Worm (Caenorhabditis elegans) whole organism, L4/young adult: ENCODE results near the gene rbm-22.
A peak's percentile ranks its signal among the peaks of the same experiment; 100 is the strongest.

Experiments used
- W03F9.2 ChIP-seq: fragments of 150-350 bp; optimal IDR thresholded peaks from 2 replicates; lab custom pipeline; 2014; ENCODE audit warnings: missing biosample characterization, missing genetic modification characterization
- dao-5 ChIP-seq: sonication (generic microtip); optimal IDR thresholded peaks from 2 replicates; lab custom pipeline; 2016; ENCODE audit warnings: missing genotype, missing genetic modification characterization, moderate library complexity, missing compliant biosample characterization
- him-1 ChIP-seq: sonication (generic microtip); optimal IDR thresholded peaks from 2 replicates; lab custom pipeline; 2016; ENCODE audit warnings: missing genotype, missing genetic modification reagents, missing genetic modification characterization, missing compliant biosample characterization

The rbm-22 gene

DNA sequence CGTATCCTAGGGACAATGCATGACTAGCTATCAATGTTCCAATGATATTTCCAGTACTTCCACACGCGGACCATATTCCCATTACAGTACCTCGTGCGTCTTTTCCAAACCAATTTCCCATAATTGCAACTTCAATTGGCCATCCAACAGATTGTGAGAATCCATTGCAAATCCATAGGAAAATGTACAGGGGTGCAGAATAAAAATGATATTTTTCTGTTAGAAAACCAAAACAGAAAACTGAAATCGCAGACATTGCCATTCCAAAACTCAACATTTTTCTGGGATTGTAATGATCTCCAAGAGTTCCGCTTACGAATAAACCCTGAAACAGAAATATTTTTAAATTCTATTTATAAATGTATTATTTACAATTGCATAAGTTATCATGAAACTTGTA lies 10.1 kb upstream of the rbm-22 start:
- TF ChIP-seq W03F9.2 (tag; lab: Kevin White, UChicago) (no peak), dao-5 (tag; lab: Kevin White, UChicago) (no peak), him-1 (tag; lab: Kevin White, UChicago) (no peak)

DNA sequence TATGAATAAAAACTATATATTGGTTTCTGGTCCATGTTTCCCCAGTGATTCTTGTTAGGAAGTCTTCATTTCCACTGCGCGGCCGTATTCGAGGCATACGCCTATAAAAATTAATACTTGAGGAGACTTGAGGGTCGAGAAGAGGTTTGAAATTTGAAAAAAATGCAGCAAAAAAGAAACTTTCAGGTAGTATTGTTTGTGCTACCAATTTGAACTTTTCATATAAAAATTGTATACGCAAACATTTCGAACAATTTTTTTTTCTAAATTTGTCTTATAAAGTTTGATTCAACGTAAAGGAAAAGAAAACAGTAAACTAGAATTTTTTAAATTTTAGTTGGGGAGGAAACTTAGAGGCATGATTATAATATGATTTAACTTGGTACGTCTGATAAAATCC lies 9.4 kb upstream of the rbm-22 start, which contains the start of gene T11G6.4:
T11G6.4 (minus strand) TSS at position 101 of the 400 bp plus-strand sequence.
- TF ChIP-seq dao-5 (tag; lab: Kevin White, UChicago) = no peak
- TF ChIP-seq him-1 (tag; lab: Kevin White, UChicago) = no peak
- TF ChIP-seq W03F9.2 (tag; lab: Kevin White, UChicago) = no peak

DNA sequence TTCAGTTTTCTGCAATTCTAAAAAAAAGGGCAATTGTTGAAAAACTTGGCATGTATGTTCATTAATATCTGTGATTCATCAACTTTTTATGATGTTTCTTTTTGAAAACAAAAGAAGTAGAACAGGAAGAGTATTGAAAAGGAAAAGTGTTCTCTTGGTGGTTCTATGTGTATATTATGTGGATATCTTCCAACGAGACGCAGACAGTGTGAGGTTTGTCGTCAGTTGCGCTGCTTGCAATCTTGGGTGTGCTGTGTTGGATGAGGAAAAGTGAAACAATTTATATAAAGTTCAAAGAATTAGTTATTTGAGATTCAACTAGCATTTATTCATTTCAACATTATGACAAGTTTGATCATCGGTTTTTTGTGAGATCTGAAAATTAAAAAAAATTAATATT lies 8.8 kb upstream of the rbm-22 start:
- no peak for TF ChIP-seq dao-5 (tag; lab: Kevin White, UChicago)
- no peak for TF ChIP-seq W03F9.2 (tag; lab: Kevin White, UChicago)
- no peak for TF ChIP-seq him-1 (tag; lab: Kevin White, UChicago)

DNA sequence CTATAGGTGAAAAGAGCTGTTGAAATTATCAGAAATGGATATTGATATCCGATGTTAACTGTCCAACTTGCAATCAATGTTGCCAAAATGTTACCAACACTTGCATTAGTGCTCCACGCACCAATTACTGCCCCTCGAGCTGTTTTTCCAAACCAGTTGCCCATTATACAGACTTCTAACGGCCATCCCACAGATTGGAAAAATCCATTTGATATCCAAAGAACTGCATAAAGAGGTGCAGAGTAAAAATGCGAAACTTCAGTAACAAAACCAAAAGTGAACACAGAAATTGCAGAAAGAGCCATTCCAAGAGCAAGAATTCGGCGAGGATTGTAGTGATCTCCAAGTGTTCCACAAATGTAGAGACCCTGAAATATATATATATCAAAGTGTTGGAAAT lies 7.2 kb upstream of the rbm-22 start:
- TF ChIP-seq W03F9.2 (tag; lab: Kevin White, UChicago) (no peak), him-1 (tag; lab: Kevin White, UChicago) (no peak), dao-5 (tag; lab: Kevin White, UChicago) (no peak)

DNA sequence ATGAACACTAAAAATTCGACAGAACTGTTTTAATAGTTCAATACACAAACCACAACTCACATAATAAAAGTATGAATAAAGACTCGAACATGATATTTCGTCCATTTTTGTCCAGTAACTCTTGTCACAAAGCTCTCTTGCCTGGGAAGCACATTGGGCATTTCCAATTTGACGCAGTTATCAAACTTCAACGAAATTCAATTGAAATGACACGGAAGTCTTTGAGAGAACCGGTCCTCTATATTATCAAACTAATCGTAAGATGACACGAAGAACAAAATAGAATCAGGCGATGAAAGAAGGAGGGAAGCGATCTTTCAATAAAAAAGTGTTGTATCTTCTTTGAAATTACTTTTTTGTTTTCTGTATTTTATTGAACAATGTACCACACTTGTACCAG lies 6.2 kb upstream of the rbm-22 start, which contains the start of gene T11G6.3:
T11G6.3 (minus strand) TSS at position 189 of the 400 bp plus-strand sequence.
- TF ChIP-seq W03F9.2 (tag; lab: Kevin White, UChicago) = no peak
- no peak for TF ChIP-seq dao-5 (tag; lab: Kevin White, UChicago)
- no peak for TF ChIP-seq him-1 (tag; lab: Kevin White, UChicago)

DNA sequence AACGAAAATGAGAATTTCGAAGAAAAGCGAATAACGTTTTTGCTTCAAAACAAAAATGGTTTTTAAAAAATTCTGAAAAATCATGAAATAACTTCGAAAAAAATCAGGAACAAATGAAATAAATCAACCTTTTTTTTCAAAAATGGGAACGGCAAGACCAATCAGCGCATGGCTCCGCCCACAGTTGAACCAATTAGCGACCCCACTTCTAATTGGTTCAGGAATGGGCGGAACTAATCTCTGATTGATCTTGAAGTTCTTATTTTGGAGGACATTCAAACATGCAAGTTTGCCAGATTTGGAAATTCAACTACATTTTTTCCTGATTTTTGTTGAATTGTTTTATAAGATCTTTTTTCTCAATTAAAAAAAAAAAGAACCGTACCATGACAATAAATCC lies 5.3 kb upstream of the rbm-22 start:
- TF ChIP-seq him-1 (tag; lab: Kevin White, UChicago) (no peak), dao-5 (tag; lab: Kevin White, UChicago) (no peak), W03F9.2 (tag; lab: Kevin White, UChicago) (no peak)

DNA sequence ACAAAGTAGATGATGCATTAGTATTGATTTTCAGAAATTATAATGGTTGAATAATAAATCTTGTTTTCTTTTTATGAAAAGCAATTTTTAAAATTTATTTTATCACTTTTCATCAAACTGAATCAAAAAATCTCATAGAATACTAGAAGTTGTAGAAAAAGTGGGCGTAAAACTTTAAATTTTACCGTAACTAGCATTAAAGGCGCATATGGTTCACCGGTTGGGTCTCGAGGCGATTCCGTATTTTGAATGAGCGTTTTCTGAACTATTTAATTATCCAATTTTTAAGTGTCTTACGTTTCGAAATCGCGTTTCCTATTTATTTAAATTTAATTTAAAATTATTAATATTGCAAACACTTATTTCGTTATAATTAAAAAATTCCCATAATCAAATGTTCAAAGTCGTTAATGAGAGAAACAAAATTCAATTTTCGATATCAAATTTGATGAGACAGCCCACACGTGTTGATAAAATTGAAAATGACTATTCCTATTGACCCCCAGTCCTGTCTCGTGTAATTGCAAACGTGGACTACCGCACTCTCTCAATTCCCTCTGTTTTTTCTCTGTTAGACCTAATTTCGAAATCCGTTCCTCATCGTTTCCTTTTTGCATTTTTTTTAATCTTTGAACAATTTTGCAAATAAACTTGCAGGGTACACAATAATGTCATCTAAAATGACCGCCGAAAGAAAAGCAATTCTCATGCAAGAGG lies 2.7 kb upstream of the rbm-22 start, which contains the start of the genes T11G6.2 and hars-1:
T11G6.2 (minus strand) TSS at position 197 of the 717 bp plus-strand sequence.
hars-1 (plus strand) TSS at position 658 of the 717 bp plus-strand sequence.
- TF ChIP-seq him-1 (tag; lab: Kevin White, UChicago) = no peak
- peak; percentile 31 for TF ChIP-seq W03F9.2 (tag; lab: Kevin White, UChicago)

DNA sequence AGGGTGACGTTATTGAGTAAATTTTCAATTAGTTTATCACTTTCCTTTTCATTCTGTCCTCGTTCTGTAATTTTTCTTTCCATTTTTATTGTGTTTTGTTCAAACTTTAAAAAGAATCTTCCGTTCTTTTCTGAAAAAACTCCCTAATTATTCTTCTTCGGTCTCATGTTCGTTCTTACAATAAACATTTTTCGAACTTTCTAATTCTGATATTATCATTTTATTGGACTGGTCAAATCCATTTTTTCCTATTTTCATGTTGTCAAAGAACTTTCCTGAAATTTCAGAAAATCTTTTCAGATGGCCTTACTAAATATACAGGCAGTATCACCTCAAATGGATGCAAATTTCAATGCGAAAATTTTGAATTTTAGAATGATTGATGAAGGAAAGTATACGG lies 2.8 kb downstream of the rbm-22 start, which contains the start of gene nish-1:
nish-1 (plus strand) TSS at position 301 of the 400 bp plus-strand sequence.
- TF ChIP-seq dao-5 (tag; lab: Kevin White, UChicago) (no peak), W03F9.2 (tag; lab: Kevin White, UChicago) (no peak), him-1 (tag; lab: Kevin White, UChicago) (no peak)

DNA sequence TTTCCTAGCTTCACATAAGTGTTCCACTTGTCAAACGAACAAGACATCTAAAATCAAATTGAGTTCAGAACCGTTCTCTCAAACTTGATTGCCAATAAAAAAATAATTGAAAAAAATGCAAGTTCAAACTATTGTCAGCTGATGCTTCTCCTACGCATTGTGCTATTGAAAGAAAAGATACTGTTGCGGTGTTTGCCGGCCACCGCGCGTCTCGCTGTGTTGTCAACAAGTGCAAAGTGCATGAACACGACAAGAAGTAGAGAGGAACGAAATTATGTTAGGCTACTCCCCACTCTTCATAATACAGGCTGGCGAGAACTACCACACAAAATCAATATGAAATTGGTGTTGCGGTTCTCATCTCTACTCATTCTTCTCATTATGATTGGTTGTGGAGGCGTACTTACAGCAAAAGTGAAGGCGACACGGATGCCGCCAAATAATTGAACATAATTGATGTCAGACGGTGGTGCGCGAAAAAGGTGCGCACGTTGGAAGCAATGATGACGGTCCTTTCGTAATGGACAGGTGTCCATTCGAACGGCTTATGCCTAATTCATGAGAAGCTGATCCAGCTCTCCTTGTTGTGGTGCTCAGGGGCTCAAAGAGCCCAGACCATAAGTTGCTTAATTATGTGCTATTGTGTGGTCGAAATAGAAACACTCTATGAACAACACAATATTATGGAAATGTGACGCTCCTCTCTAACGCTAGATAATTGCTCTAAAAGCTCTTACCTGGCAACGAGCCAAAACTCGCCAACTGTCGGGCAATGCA lies 6.4 kb downstream of the rbm-22 start:
- TF ChIP-seq him-1 (tag; lab: Kevin White, UChicago) (no peak), dao-5 (tag; lab: Kevin White, UChicago) (no peak), W03F9.2 (tag; lab: Kevin White, UChicago) (no peak)

DNA sequence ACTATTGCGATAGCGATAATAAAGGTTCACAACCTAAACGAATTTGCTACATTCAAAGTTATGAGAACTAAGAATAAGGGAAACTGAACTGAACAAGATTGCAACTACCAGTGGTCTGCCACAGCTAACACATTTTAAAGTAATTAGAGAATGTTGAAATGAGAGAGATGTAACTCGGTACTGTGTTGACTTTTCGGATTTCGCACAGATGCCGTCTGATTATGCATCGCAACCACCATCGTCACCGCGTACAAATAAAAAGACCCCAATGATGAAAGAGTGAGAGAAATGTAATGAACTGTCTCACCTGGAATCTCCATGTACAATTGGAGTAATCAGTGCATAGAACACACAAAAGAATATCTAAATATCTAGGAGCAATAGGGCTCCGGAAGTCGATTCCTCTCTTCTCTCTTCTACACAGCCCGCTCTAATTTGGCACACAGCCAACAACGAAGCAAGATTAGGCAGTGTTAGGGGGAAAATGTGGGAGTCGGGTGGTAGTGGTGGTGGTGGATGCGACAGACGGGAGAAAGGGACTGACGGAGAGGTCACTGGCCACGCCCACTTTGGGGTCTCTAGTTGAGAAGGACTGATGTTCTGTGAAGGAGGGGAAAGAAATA lies 7.5 kb downstream of the rbm-22 start, which contains the start of gene F13E9.11:
F13E9.11 (minus strand) TSS at position 507 of the 623 bp plus-strand sequence.
- TF ChIP-seq dao-5 (tag; lab: Kevin White, UChicago) = no peak
- no peak for TF ChIP-seq W03F9.2 (tag; lab: Kevin White, UChicago)

DNA sequence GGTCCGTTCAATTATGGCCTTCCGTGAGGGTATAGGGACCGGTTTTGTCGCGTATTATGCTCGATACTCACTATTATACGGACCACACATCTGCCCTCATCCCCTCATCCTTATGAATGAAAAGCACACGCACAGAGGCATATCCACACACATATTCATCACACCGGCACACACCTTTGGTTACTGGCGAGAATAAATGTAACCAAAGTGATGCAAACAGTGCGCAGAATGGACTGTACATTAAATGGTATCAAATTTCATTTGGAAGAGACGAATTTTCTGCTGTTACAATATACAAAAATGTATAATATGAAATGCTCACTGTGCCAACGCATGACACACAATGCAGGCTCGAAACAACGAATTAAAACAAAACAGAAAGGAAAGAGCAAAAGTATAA lies 8.4 kb downstream of the rbm-22 start:
- TF ChIP-seq him-1 (tag; lab: Kevin White, UChicago) (no peak), W03F9.2 (tag; lab: Kevin White, UChicago) (no peak), dao-5 (tag; lab: Kevin White, UChicago) (no peak)

DNA sequence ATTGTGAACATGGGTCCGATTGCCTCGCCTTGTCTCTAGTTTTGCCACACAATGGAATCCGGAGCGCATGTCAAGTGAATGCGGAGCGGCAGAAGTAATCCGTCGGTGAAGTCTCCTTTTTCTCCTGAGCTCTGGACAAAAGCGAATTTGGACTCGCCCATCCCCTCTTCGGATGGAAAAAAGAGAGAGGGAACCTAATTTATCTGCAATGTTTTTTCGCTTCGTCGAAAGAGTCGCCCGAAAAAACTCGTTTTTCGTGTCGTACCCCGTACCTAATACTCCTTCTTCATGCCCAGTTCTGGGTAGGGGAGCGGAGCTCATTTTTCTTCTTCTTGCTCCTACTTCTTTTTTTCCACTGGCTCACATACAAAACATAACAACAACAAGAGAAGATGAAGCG lies 9.0 kb downstream of the rbm-22 start:
- TF ChIP-seq W03F9.2 (tag; lab: Kevin White, UChicago) (no peak), dao-5 (tag; lab: Kevin White, UChicago) (no peak), him-1 (tag; lab: Kevin White, UChicago) (peak; percentile 1)

DNA sequence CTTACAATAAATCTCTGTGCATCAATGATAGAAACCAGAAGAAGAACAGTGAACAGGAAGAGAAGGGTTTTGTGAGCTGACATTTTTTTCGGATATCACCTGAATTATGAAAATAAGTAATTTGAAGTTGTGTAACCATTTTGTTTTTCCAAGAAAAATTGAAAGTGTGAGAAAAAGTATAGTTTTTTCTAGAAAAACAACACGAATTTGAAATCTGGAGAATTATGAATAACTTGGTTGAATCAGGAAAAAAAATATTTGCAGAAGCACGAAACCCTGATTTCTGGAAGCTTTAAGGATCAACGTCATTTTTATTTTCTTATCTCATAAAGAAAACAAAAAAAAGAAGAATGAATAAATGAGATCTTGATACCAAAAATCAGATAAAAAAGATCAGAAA lies 13.3 kb downstream of the rbm-22 start, which contains the start of gene F13E9.12:
F13E9.12 (minus strand) TSS at position 101 of the 400 bp plus-strand sequence.
- no peak for TF ChIP-seq him-1 (tag; lab: Kevin White, UChicago)
- no peak for TF ChIP-seq dao-5 (tag; lab: Kevin White, UChicago)
